Fruit fly (Drosophila melanogaster): ENCODE results near the gene CG18731.

Gene CG18731

dm6 chr3R:29675333-29675732 is 49.5 kb upstream of the CG18731 start, which contains the start of the genes Bub3 and Cap-D2 (continued):
- TF ChIP-seq eyg (GFP tag; optimal IDR thresholded peaks at IDR 0.05), result peak; percentile 21
- peak; percentile 79 for TF ChIP-seq Xbp1 (GFP tag; optimal IDR thresholded peaks at IDR 0.05)
- TF ChIP-seq CG7786 (GFP tag; optimal IDR thresholded peaks at IDR 0.05), result peak; percentile 58
- TF ChIP-seq Ptx1 (GFP tag; IDR thresholded peaks at IDR 0.05), result peak; percentile 41; the same call in 1 of the 2 replicates
- TF ChIP-seq ap (GFP tag; IDR thresholded peaks at IDR 0.05), result peak; percentile 65; the same call in 1 of the 2 replicates
- peak; percentile 43 for TF ChIP-seq Oli (tag; optimal IDR thresholded peaks at IDR 0.05)
- peak; percentile 39; the same call in 1 of the 2 replicates for TF ChIP-seq al (GFP tag; IDR thresholded peaks at IDR 0.05)
- no peak for TF ChIP-seq CG12071 (GFP tag; optimal IDR thresholded peaks at IDR 0.05)
- no peak for TF ChIP-seq Kr (GFP tag; optimal IDR thresholded peaks at IDR 0.05)
- peak; percentile 43; the same call in 1 of the 2 replicates for TF ChIP-seq CG6272 (GFP tag; IDR thresholded peaks at IDR 0.05)
- peak; percentile 67 for TF ChIP-seq CG32532 (GFP tag; IDR thresholded peaks at IDR 0.05)
- TF ChIP-seq CG12744 (GFP tag; optimal IDR thresholded peaks at IDR 0.05), result peak; percentile 53
- TF ChIP-seq Adf1 (GFP tag; IDR thresholded peaks at IDR 0.05), result peak; percentile 25; the same call in 1 of the 2 replicates
- peak; percentile 60 for TF ChIP-seq CG2889 (GFP tag; IDR thresholded peaks at IDR 0.05)
- TF ChIP-seq CG4707 (GFP tag; optimal IDR thresholded peaks at IDR 0.05), result no peak
- TF ChIP-seq cas (GFP tag; IDR thresholded peaks at IDR 0.05), result no peak
- TF ChIP-seq CG6689 (GFP tag; IDR thresholded peaks at IDR 0.05), result peak; percentile 61
- TF ChIP-seq D (optimal IDR thresholded peaks at IDR 0.05), result no peak
- TF ChIP-seq D (GFP tag; optimal IDR thresholded peaks at IDR 0.05), result peak; percentile 51
- peak; percentile 40; the same call in 1 of the 2 replicates for TF ChIP-seq bowl (GFP tag; IDR thresholded peaks at IDR 0.05)
- peak; percentile 82 for TF ChIP-seq ci (GFP tag; IDR thresholded peaks at IDR 0.05)
- no peak for TF ChIP-seq Tbp (GFP tag; optimal IDR thresholded peaks at IDR 0.05)
- TF ChIP-seq CG11093 (GFP tag; IDR thresholded peaks at IDR 0.05), result peak; percentile 19; the same call in 1 of the 3 replicates
- TF ChIP-seq Eip74EF (GFP tag; optimal IDR thresholded peaks at IDR 0.05), result no peak
- TF ChIP-seq MTF-1 (GFP tag; optimal IDR thresholded peaks at IDR 0.05; ENCODE audit: borderline replicate concordance), result no peak
- TF ChIP-seq jigr1 (GFP tag; IDR thresholded peaks at IDR 0.05), result no peak
- TF ChIP-seq CG12769 (tag; optimal IDR thresholded peaks at IDR 0.05), result no peak
- peak; percentile 43; the same call in 1 of the 2 replicates for TF ChIP-seq ato (GFP tag; IDR thresholded peaks at IDR 0.05; ENCODE audit: partially characterized antibody)
- TF ChIP-seq CG14965 (GFP tag; optimal IDR thresholded peaks at IDR 0.05; ENCODE audit: borderline replicate concordance), result no peak
- peak; percentile 80 for TF ChIP-seq CG14710 (tag; optimal IDR thresholded peaks at IDR 0.05)
- no peak for TF ChIP-seq ara (GFP tag; IDR thresholded peaks at IDR 0.05)
- TF ChIP-seq corto (GFP tag; optimal IDR thresholded peaks at IDR 0.05), result no peak
- peak; percentile 26 for TF ChIP-seq CG1792 (GFP tag; optimal IDR thresholded peaks at IDR 0.05)
- peak; percentile 47; the same call in 2 of the 3 replicates for TF ChIP-seq B-H1 (GFP tag; IDR thresholded peaks at IDR 0.05)
- TF ChIP-seq CG5953 (GFP tag; IDR thresholded peaks at IDR 0.05), result no peak
- TF ChIP-seq onecut (GFP tag; IDR thresholded peaks at IDR 0.05), result no peak
- TF ChIP-seq TFAM (GFP tag; optimal IDR thresholded peaks at IDR 0.05), result no peak
- TF ChIP-seq Rfx (GFP tag; IDR thresholded peaks at IDR 0.05), result peak; percentile 58
- peak; percentile 6 for TF ChIP-seq CG34376 (GFP tag; optimal IDR thresholded peaks at IDR 0.05)
- peak; percentile 6 for TF ChIP-seq CG12104 (GFP tag; optimal IDR thresholded peaks at IDR 0.05)
- TF ChIP-seq mirr (GFP tag; optimal IDR thresholded peaks at IDR 0.05), result no peak
- TF ChIP-seq chif (GFP tag; optimal IDR thresholded peaks at IDR 0.05), result peak; percentile 71 to 79
- TF ChIP-seq nom (GFP tag; optimal IDR thresholded peaks at IDR 0.05), result no peak
- TF ChIP-seq Med (GFP tag), result peak; percentile 95
- TF ChIP-seq ase (GFP tag; IDR thresholded peaks at IDR 0.05), result peak; percentile 66
- TF ChIP-seq nerfin-2 (GFP tag; IDR thresholded peaks at IDR 0.05; ENCODE audit: partially characterized antibody), result peak; percentile 70
- TF ChIP-seq cwo (GFP tag; optimal IDR thresholded peaks at IDR 0.05), result peak; percentile 29
- 0 out of 2 replicates have a peak, but pooled peaks have one; percentile 45 for TF ChIP-seq wdn (GFP tag; IDR thresholded peaks at IDR 0.05)
- TF ChIP-seq CG33557 (GFP tag; optimal IDR thresholded peaks at IDR 0.05), result peak; percentile 46
- no peak for TF ChIP-seq trh (GFP tag; optimal IDR thresholded peaks at IDR 0.05)
- peak; percentile 76 for TF ChIP-seq Aef1 (GFP tag; IDR thresholded peaks at IDR 0.05)

Measured in whole organism, embryonic.